Fruit fly (Drosophila melanogaster): ENCODE data around the gene Cluap1.

dm6 chrX:22510776-22511175, 33.3 kb downstream of the Cluap1 start:
- TF ChIP-seq Pif1B (GFP tag; optimal IDR thresholded peaks at IDR 0.05) (no peak), CG10348 (GFP tag; IDR thresholded peaks at IDR 0.05) (no peak), CG34367 (tag; optimal IDR thresholded peaks at IDR 0.05) (no peak), fd96Ca (GFP tag; IDR thresholded peaks at IDR 0.05) (no peak), Pif1A (GFP tag; optimal IDR thresholded peaks at IDR 0.05) (no peak), EcR (GFP tag; optimal IDR thresholded peaks at IDR 0.05) (no peak), CG9948 (tag; optimal IDR thresholded peaks at IDR 0.05) (no peak), gl (tag; optimal IDR thresholded peaks at IDR 0.05) (no peak), CG8159 (tag; optimal IDR thresholded peaks at IDR 0.05) (no peak), CG13204 (GFP tag; optimal IDR thresholded peaks at IDR 0.05) (no peak)

Data from whole organism, pupa.